Worm (Caenorhabditis elegans): ENCODE data around the gene abu-10.

abu-10 gene

DNA sequence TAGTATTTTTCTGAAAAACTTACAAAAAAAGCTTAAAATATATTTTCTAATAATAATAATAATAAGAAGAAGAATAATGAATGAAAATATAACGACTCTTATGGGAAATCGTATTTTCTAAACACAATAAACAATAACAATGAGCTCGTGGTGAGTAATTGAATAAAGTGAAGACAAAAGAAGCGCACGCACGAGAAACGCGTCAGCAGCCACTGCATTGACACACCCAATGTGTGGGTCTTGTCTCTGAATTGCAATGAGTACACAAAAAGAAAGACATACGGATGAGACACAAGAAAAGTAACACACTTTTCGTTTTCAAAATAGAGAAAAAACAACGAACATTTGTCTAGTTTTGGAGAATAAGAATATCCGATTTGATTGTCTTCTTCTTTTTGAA lies 5.3 kb downstream of the abu-10 start, which contains the start of gene F35A5.8 (continued):
- TF ChIP-seq lsy-2 (tag; optimal IDR thresholded peaks at IDR 0.05) (peak in 1 of 2 experiments; percentile 28), nhr-10 (tag; optimal IDR thresholded peaks at IDR 0.05) (no peak), unc-39 (tag; optimal IDR thresholded peaks at IDR 0.05) (no peak), nhr-25 (tag; optimal IDR thresholded peaks at IDR 0.05; ENCODE audit: borderline replicate concordance, insufficient read depth) (no peak), egl-43 (GFP tag; IDR thresholded peaks at IDR 0.05) (no peak), zag-1 (tag; optimal IDR thresholded peaks at IDR 0.05) (no peak), zfp-3 (GFP tag; conservative IDR thresholded peaks at IDR 0.05) (no peak), unc-130 (GFP tag; optimal IDR thresholded peaks at IDR 0.05) (no peak), ceh-28 (tag; optimal IDR thresholded peaks at IDR 0.05) (no peak), nhr-48 (tag; optimal IDR thresholded peaks at IDR 0.05) (peak; percentile 34), attf-4 (tag; optimal IDR thresholded peaks at IDR 0.05) (no peak), tra-1 (GFP tag; IDR thresholded peaks at IDR 0.05) (no peak), nhr-6 (tag; optimal IDR thresholded peaks at IDR 0.05) (peak; percentile 4), lin-38 (GFP tag; IDR thresholded peaks at IDR 0.05) (no peak), fkh-10 (GFP tag; optimal IDR thresholded peaks at IDR 0.05) (no peak), aha-1 (tag) (peak; percentile 96), pqm-1 (tag; optimal IDR thresholded peaks at IDR 0.05) (no peak), ceh-32 (tag; optimal IDR thresholded peaks at IDR 0.05; ENCODE audit: poor library complexity) (no peak), zip-11 (GFP tag; IDR thresholded peaks at IDR 0.05) (no peak), zfp-2 (tag; optimal IDR thresholded peaks at IDR 0.05) (no peak), ztf-11 (tag; optimal IDR thresholded peaks at IDR 0.05) (no peak), ces-1 (GFP tag; optimal IDR thresholded peaks at IDR 0.05) (peak; percentile 64), mes-2 (tag; optimal IDR thresholded peaks at IDR 0.05; ENCODE audit: poor library complexity, severe bottlenecking) (peak; percentile 90), lim-7 (GFP tag; IDR thresholded peaks at IDR 0.05) (no peak), dmd-8 (GFP tag; IDR thresholded peaks at IDR 0.05) (no peak), D1046.2 (GFP tag; IDR thresholded peaks at IDR 0.05) (no peak), jun-1 (tag; optimal IDR thresholded peaks at IDR 0.05) (no peak), daf-12 (tag; optimal IDR thresholded peaks at IDR 0.05) (no peak), ztf-7 (tag; optimal IDR thresholded peaks at IDR 0.05) (peak; percentile 75), unc-62 (GFP tag; optimal IDR thresholded peaks at IDR 0.05 in 1 of 2) (peak in 1 of 2 experiments; percentile 95), unc-62 (tag; optimal IDR thresholded peaks at IDR 0.05) (no peak), hmg-1.1 (GFP tag; IDR thresholded peaks at IDR 0.05) (peak; percentile 65), vab-7 (GFP tag; IDR thresholded peaks at IDR 0.05) (no peak), lin-13 (GFP tag; optimal IDR thresholded peaks at IDR 0.05) (peak; percentile 72), ctbp-1 (GFP tag; IDR thresholded peaks at IDR 0.05) (peak; percentile 79), hlh-11 (tag; optimal IDR thresholded peaks at IDR 0.05) (peak; percentile 74), php-3 (GFP tag; IDR thresholded peaks at IDR 0.05) (no peak), F10B5.3 (tag; optimal IDR thresholded peaks at IDR 0.05) (peak; percentile 61), saeg-2 (GFP tag; IDR thresholded peaks at IDR 0.05) (no peak), lin-39 (tag; optimal IDR thresholded peaks at IDR 0.05) (no peak), tag-97 (GFP tag; IDR thresholded peaks at IDR 0.05) (no peak), mxl-2 (GFP tag; conservative IDR thresholded peaks at IDR 0.05) (no peak), egl-27 (tag; optimal IDR thresholded peaks at IDR 0.05) (no peak), rbr-2 (tag; optimal IDR thresholded peaks at IDR 0.05) (peak; percentile 76), lin-29 (GFP tag; IDR thresholded peaks at IDR 0.05) (no peak), daf-19 (GFP tag; conservative IDR thresholded peaks at IDR 0.05) (no peak), madf-9 (GFP tag; conservative IDR thresholded peaks at IDR 0.05) (no peak), R02D3.7 (tag; optimal IDR thresholded peaks at IDR 0.05) (no peak), nhr-42 (GFP tag; IDR thresholded peaks at IDR 0.05) (peak; percentile 32; the same call in 1 of the 2 replicates), nhr-41 (GFP tag; IDR thresholded peaks at IDR 0.05) (no peak), Y105C5A.15 (GFP tag; IDR thresholded peaks at IDR 0.05) (no peak), nhr-28 (tag; optimal IDR thresholded peaks at IDR 0.05) (peak; percentile 58), daf-8 (GFP tag; IDR thresholded peaks at IDR 0.05) (no peak)
